Fruit fly (Drosophila melanogaster) Kc167 (cell line): ENCODE measurements around the gene Chd64.

Experiments
- h ChIP-seq: fragments of >200 bp; optimal IDR thresholded peaks from 3 replicates; lab custom pipeline; 2018; ENCODE audit warnings: missing external identifiers
- psq ChIP-seq: fragments of >200 bp; optimal IDR thresholded peaks from 2 replicates; lab custom pipeline; 2017; ENCODE audit warnings: missing external identifiers

DNA sequence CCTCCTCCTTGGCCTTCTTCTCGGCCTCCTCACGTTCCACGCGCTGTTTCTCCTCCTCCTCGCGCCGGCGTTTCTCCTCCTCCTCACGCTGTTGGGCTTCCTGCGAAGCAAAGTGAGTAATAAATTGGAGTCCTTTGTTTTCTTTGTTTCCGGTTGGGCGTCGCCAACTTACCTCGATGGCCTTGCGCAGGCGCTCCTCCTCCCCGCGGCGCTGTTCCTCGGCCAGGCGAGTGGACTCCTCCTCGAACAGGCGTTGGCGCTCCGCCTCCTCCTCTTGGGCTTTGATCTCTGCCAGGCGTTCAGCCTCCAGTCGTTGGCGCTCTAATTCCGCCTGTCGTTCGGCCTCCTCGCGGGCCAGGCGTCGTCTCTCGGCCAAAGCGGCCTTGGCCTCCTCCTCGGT lies 3.5 kb upstream of the Chd64 start:
- TF ChIP-seq h (no peak), psq (lab: Kevin White, UChicago) (no peak)
